Worm (Caenorhabditis elegans) whole organism, late embryonic: Measurements from ENCODE around the gene tim-1.

Source experiments
- K02D7.2 ChIP-seq: sonication (generic microtip); optimal IDR thresholded peaks from 2 replicates; lab custom pipeline; 2017; ENCODE audit warnings: mild to moderate bottlenecking, missing genetic modification characterization, missing compliant biosample characterization
- ceh-9 ChIP-seq: sonication (generic microtip); optimal IDR thresholded peaks from 2 replicates; lab custom pipeline; 2016; ENCODE audit warnings: mild to moderate bottlenecking, missing genetic modification characterization, inconsistent platforms, missing compliant biosample characterization
- pag-3 ChIP-seq: sonication (generic microtip); optimal IDR thresholded peaks from 2 replicates; lab custom pipeline; 2016; ENCODE audit warnings: missing compliant biosample characterization, missing genetic modification characterization, borderline replicate concordance
- pat-9 ChIP-seq: fragments of 200-800 bp; sonication (Bioruptor generic); optimal IDR thresholded peaks from 2 replicates; lab custom pipeline; 2018; ENCODE audit warnings: mild to moderate bottlenecking, missing genetic modification characterization, moderate library complexity, missing compliant biosample characterization
- pqm-1 ChIP-seq: sonication (generic microtip); optimal IDR thresholded peaks from 2 replicates; lab custom pipeline; 2016; ENCODE audit warnings: missing genetic modification characterization, missing compliant biosample characterization
- syd-9 ChIP-seq: sonication (generic microtip); optimal IDR thresholded peaks from 2 replicates; lab custom pipeline; 2016; ENCODE audit warnings: mild to moderate bottlenecking, missing genetic modification characterization, moderate library complexity, missing compliant biosample characterization

ce11 chrIII:12292465-12292864 is 42.5 kb upstream of the tim-1 start:
- TF ChIP-seq K02D7.2 (tag; lab: Kevin White, UChicago) (no peak), pqm-1 (tag; lab: Kevin White, UChicago) (no peak), ceh-9 (tag; lab: Kevin White, UChicago) (no peak), pag-3 (tag; lab: Kevin White, UChicago) (no peak), pat-9 (tag; lab: Kevin White, UChicago) (no peak), syd-9 (tag; lab: Kevin White, UChicago) (no peak)
